Worm (Caenorhabditis elegans) whole organism, L2 larva: ENCODE data around the gene lact-8.

Source experiments
- F13H6.1 ChIP-seq: sonication (generic microtip); optimal IDR thresholded peaks from 2 replicates; lab custom pipeline; 2016; ENCODE audit warnings: missing genetic modification characterization, missing compliant biosample characterization
- R02D3.7 ChIP-seq: fragments of 150-350 bp; optimal IDR thresholded peaks from 2 replicates; lab custom pipeline; 2014; ENCODE audit warnings: missing biosample characterization, missing genetic modification characterization
- ama-1 ChIP-seq: fragments of 150-350 bp; optimal IDR thresholded peaks from 2 replicates; lab custom pipeline; 2018; ENCODE audit warnings: inconsistent platforms
- blmp-1 ChIP-seq: sonication (generic microtip); optimal IDR thresholded peaks from 2 replicates; lab custom pipeline; 2017; ENCODE audit warnings: missing genetic modification characterization, mild to moderate bottlenecking, missing compliant biosample characterization, antibody characterized with exemption, moderate library complexity; ENCODE audit not compliant: insufficient read depth
- elt-1 ChIP-seq: fragments of 150-350 bp; optimal IDR thresholded peaks from 2 replicates; lab custom pipeline; 2014; ENCODE audit warnings: missing biosample characterization, missing genetic modification characterization
- lsy-2 ChIP-seq, 2 experiments: fragments of 150-350 bp in 1 of 2; sonication (generic microtip) in 1 of 2; optimal IDR thresholded peaks; 2 replicates each; lab custom pipeline; 2014 to 2017; ENCODE audit warnings: missing biosample characterization in 2 of 2, missing genetic modification characterization in 2 of 2
- mab-5 ChIP-seq: fragments of 150-350 bp; optimal IDR thresholded peaks from 2 replicates; lab custom pipeline; 2014; ENCODE audit warnings: missing biosample characterization, missing genetic modification characterization
- mdl-1 ChIP-seq, 2 experiments: fragments of 150-350 bp in 1 of 2; sonication (generic microtip) in 1 of 2; optimal IDR thresholded peaks; 2 replicates each; lab custom pipeline; 2017; ENCODE audit warnings: missing biosample characterization in 2 of 2, missing genetic modification characterization in 2 of 2
- nhr-10 ChIP-seq: sonication (generic microtip); optimal IDR thresholded peaks from 2 replicates; lab custom pipeline; 2017; ENCODE audit warnings: missing biosample characterization, missing genetic modification characterization
- nhr-12 ChIP-seq: fragments of 150-350 bp; optimal IDR thresholded peaks from 2 replicates; lab custom pipeline; 2014; ENCODE audit warnings: missing biosample characterization, missing genetic modification characterization
- nhr-129 ChIP-seq: fragments of 150-350 bp; optimal IDR thresholded peaks from 2 replicates; lab custom pipeline; 2014; ENCODE audit warnings: missing biosample characterization, missing genetic modification characterization
- nhr-237 ChIP-seq: fragments of 150-350 bp; optimal IDR thresholded peaks from 2 replicates; lab custom pipeline; 2014; ENCODE audit warnings: missing biosample characterization, missing genetic modification characterization
- unc-39 ChIP-seq: fragments of 150-350 bp; optimal IDR thresholded peaks from 2 replicates; lab custom pipeline; 2014; ENCODE audit warnings: missing biosample characterization, missing genetic modification characterization
- unc-62 ChIP-seq: fragments of 150-350 bp; optimal IDR thresholded peaks from 2 replicates; lab custom pipeline; 2014; ENCODE audit warnings: missing biosample characterization, missing genetic modification reagents, missing genetic modification characterization

ce11 chrV:11059180-11059579 is 34.2 kb downstream of the lact-8 start, which contains the start of gene T04C12.1:
- TF ChIP-seq elt-1 (tag; lab: Kevin White, UChicago) (no peak), F13H6.1 (tag; lab: Kevin White, UChicago) (no peak), ama-1 (lab: Kevin White, UChicago) (peak; percentile 56), nhr-12 (tag; lab: Kevin White, UChicago) (no peak), lsy-2 (tag; optimal IDR thresholded peaks at IDR 0.05; lab: Kevin White, UChicago) (no peak), mab-5 (tag; lab: Kevin White, UChicago) (no peak), unc-39 (no peak), blmp-1 (tag; lab: Kevin White, UChicago) (no peak), unc-62 (no peak), nhr-10 (tag; lab: Kevin White, UChicago) (no peak), mdl-1 (tag; optimal IDR thresholded peaks at IDR 0.05; lab: Kevin White, UChicago) (no peak), R02D3.7 (tag; lab: Kevin White, UChicago) (no peak), nhr-129 (tag; lab: Kevin White, UChicago) (no peak), nhr-237 (tag; lab: Kevin White, UChicago) (no peak)
